Fruit fly (Drosophila melanogaster) whole organism, embryonic: ENCODE measurements around the gene TotX.
A peak's percentile ranks its signal among the peaks of the same experiment; 100 is the strongest.

Experiments
- Abd-B ChIP-seq: fragments of 200-800 bp; sonication (Bioruptor generic); optimal IDR thresholded peaks from 2 replicates; lab custom pipeline; 2018; ENCODE audit warnings: missing biosample characterization, mild to moderate bottlenecking, missing genetic modification characterization, moderate library complexity
- Antp ChIP-seq: fragments of 200-800 bp; sonication (Bioruptor generic); optimal IDR thresholded peaks from 3 replicates; lab custom pipeline; 2016; ENCODE audit warnings: missing biosample characterization, missing genetic modification characterization
- B-H2 ChIP-seq: fragments of 200-800 bp; sonication (Bioruptor generic); optimal IDR thresholded peaks from 2 replicates; lab custom pipeline; 2018; ENCODE audit warnings: missing biosample characterization, mild to moderate bottlenecking, missing genetic modification characterization
- CG12071 ChIP-seq: fragments of 200-800 bp; sonication (Bioruptor generic); optimal IDR thresholded peaks from 3 replicates; lab custom pipeline; 2018; ENCODE audit warnings: missing biosample characterization, mild to moderate bottlenecking, missing genetic modification characterization
- CG12769 ChIP-seq: fragments of 200-800 bp; sonication (Bioruptor generic); optimal IDR thresholded peaks from 2 replicates; lab custom pipeline; 2019; ENCODE audit warnings: missing biosample characterization, mild to moderate bottlenecking, missing genetic modification characterization, moderate library complexity
- CG13296 ChIP-seq: fragments of 200-800 bp; sonication (Bioruptor generic); optimal IDR thresholded peaks from 3 replicates; lab custom pipeline; 2018; ENCODE audit warnings: missing biosample characterization, mild to moderate bottlenecking, missing genetic modification characterization
- CG15073 ChIP-seq: fragments of 200-800 bp; sonication (Bioruptor generic); optimal IDR thresholded peaks from 2 replicates; lab custom pipeline; 2016; ENCODE audit warnings: missing biosample characterization, missing genetic modification characterization
- CG15269 ChIP-seq: fragments of 200-800 bp; sonication (Bioruptor generic); optimal IDR thresholded peaks from 2 replicates; lab custom pipeline; 2018; ENCODE audit warnings: missing biosample characterization, mild to moderate bottlenecking, missing genetic modification characterization, moderate library complexity
- CG18262 ChIP-seq: fragments of 200-800 bp; optimal IDR thresholded peaks from 3 replicates; lab custom pipeline; 2019; ENCODE audit warnings: missing biosample characterization, mild to moderate bottlenecking, missing genetic modification characterization, moderate library complexity
- CG2120 ChIP-seq: fragments of 200-800 bp; sonication (Bioruptor generic); optimal IDR thresholded peaks from 3 replicates; lab custom pipeline; 2016; ENCODE audit warnings: missing biosample characterization, missing genetic modification characterization
- CG2199 ChIP-seq: fragments of 200-800 bp; sonication (Bioruptor generic); IDR thresholded peaks from 3 replicates; pipeline ENCODE4 v1.3.6; 2022; ENCODE audit warnings: missing biosample characterization, missing genetic modification characterization
- CG2678 ChIP-seq: fragments of 200-800 bp; sonication (Bioruptor generic); optimal IDR thresholded peaks from 3 replicates; lab custom pipeline; 2019; ENCODE audit warnings: missing biosample characterization, mild to moderate bottlenecking, missing genetic modification characterization, moderate library complexity
- CG30431 ChIP-seq: fragments of 200-800 bp; sonication (Bioruptor generic); optimal IDR thresholded peaks from 2 replicates; lab custom pipeline; 2017; ENCODE audit warnings: missing biosample characterization, missing genetic modification characterization
- CG32772 ChIP-seq: fragments of 200-800 bp; sonication (Bioruptor generic); IDR thresholded peaks from 2 replicates; pipeline ENCODE4 v1.3.6; 2022; ENCODE audit warnings: missing biosample characterization, missing genetic modification characterization
- CG4730 ChIP-seq: fragments of 200-800 bp; sonication (Bioruptor generic); IDR thresholded peaks from 2 replicates; pipeline ENCODE4 v1.3.6; 2022; ENCODE audit warnings: missing biosample characterization, missing genetic modification characterization
- CG5953 ChIP-seq: fragments of 200-800 bp; sonication (Bioruptor generic); IDR thresholded peaks from 2 replicates; pipeline ENCODE4 v1.3.6; 2022; ENCODE audit warnings: missing biosample characterization, missing genetic modification characterization
- CG7928 ChIP-seq: fragments of 200-800 bp; sonication (Bioruptor generic); optimal IDR thresholded peaks from 2 replicates; lab custom pipeline; 2017; ENCODE audit warnings: missing biosample characterization, mild to moderate bottlenecking, missing genetic modification characterization
- CG8281 ChIP-seq: fragments of 200-800 bp; sonication (Bioruptor generic); optimal IDR thresholded peaks from 2 replicates; lab custom pipeline; 2018; ENCODE audit warnings: missing biosample characterization, mild to moderate bottlenecking, missing genetic modification characterization, moderate library complexity
- CG9215 ChIP-seq: fragments of 200-800 bp; sonication (Bioruptor generic); IDR thresholded peaks from 2 replicates; pipeline ENCODE4 v1.3.6; 2022; ENCODE audit warnings: missing biosample characterization, missing genetic modification characterization
- CG9932 ChIP-seq: fragments of 200-800 bp; sonication (Bioruptor generic); IDR thresholded peaks from 2 replicates; pipeline ENCODE4 v1.3.6; 2022; ENCODE audit warnings: missing biosample characterization, missing genetic modification characterization
- Dad ChIP-seq: fragments of 200-800 bp; sonication (Bioruptor generic); optimal IDR thresholded peaks from 3 replicates; lab custom pipeline; 2016; ENCODE audit warnings: missing biosample characterization, missing genetic modification characterization
- Dref ChIP-seq: fragments of 200-800 bp; sonication (Bioruptor generic); IDR thresholded peaks from 2 replicates; pipeline ENCODE4 v1.3.6; 2022; ENCODE audit warnings: missing biosample characterization, missing genetic modification characterization
- Fer3 ChIP-seq: fragments of 200-800 bp; sonication (Bioruptor generic); optimal IDR thresholded peaks from 2 replicates; lab custom pipeline; 2018; ENCODE audit warnings: missing biosample characterization, mild to moderate bottlenecking, missing genetic modification characterization, moderate library complexity
- HHEX ChIP-seq: fragments of 200-800 bp; sonication (Bioruptor generic); optimal IDR thresholded peaks from 3 replicates; lab custom pipeline; 2017; ENCODE audit warnings: missing biosample characterization, mild to moderate bottlenecking, missing genetic modification characterization, missing genetic modification reagents
- Hand ChIP-seq: fragments of 200-800 bp; sonication (Bioruptor generic); optimal IDR thresholded peaks from 2 replicates; lab custom pipeline; 2017; ENCODE audit warnings: mild to moderate bottlenecking, missing biosample characterization, missing genetic modification reagents, missing genetic modification characterization
- Hr3 ChIP-seq: fragments of 200-800 bp; sonication (Bioruptor generic); optimal IDR thresholded peaks from 3 replicates; lab custom pipeline; 2016; ENCODE audit warnings: missing biosample characterization, missing genetic modification characterization
- Meics ChIP-seq: fragments of 200-800 bp; sonication (Bioruptor generic); optimal IDR thresholded peaks from 2 replicates; lab custom pipeline; 2017; ENCODE audit warnings: missing biosample characterization, mild to moderate bottlenecking, missing genetic modification characterization
- Neu2 ChIP-seq: fragments of 200-800 bp; sonication (Bioruptor generic); optimal IDR thresholded peaks from 3 replicates; lab custom pipeline; 2016; ENCODE audit warnings: missing biosample characterization, missing genetic modification characterization, borderline replicate concordance
- Rfx ChIP-seq: fragments of 200-800 bp; sonication (Bioruptor generic); IDR thresholded peaks from 2 replicates; pipeline ENCODE4 v1.3.6; 2022; ENCODE audit warnings: missing biosample characterization, missing genetic modification characterization
- Sry-β ChIP-seq: fragments of 200-800 bp; sonication (Bioruptor generic); optimal IDR thresholded peaks from 2 replicates; lab custom pipeline; 2018; ENCODE audit warnings: missing biosample characterization, mild to moderate bottlenecking, missing genetic modification characterization, moderate library complexity
- abd-A ChIP-seq: fragments of 200-800 bp; sonication (Bioruptor generic); optimal IDR thresholded peaks from 3 replicates; lab custom pipeline; 2019; ENCODE audit warnings: missing biosample characterization, mild to moderate bottlenecking, missing genetic modification characterization, moderate library complexity
- amos ChIP-seq: fragments of 200-800 bp; sonication (Bioruptor generic); IDR thresholded peaks from 2 replicates; pipeline ENCODE4 v1.3.6; 2022; ENCODE audit warnings: missing biosample characterization, missing genetic modification characterization; ENCODE audit not compliant: partially characterized antibody
- bcd ChIP-seq: fragments of 200-800 bp; sonication (Bioruptor generic); optimal IDR thresholded peaks from 2 replicates; lab custom pipeline; 2017; ENCODE audit warnings: missing biosample characterization, mild to moderate bottlenecking, missing genetic modification characterization
- bigmax ChIP-seq: fragments of 200-800 bp; sonication (Bioruptor generic); optimal IDR thresholded peaks from 2 replicates; lab custom pipeline; 2018; ENCODE audit warnings: missing biosample characterization, mild to moderate bottlenecking, missing genetic modification characterization
- chinmo ChIP-seq: fragments of 200-800 bp; sonication (Bioruptor generic); IDR thresholded peaks from 4 replicates; pipeline ENCODE4 v1.3.6; 2022; ENCODE audit warnings: missing biosample characterization, missing genetic modification characterization; ENCODE audit not compliant: partially characterized antibody
- corto ChIP-seq: fragments of 200-800 bp; sonication (Bioruptor generic); optimal IDR thresholded peaks from 2 replicates; lab custom pipeline; 2016; ENCODE audit warnings: missing biosample characterization, mild to moderate bottlenecking, missing genetic modification characterization, moderate library complexity
- dmrt11E ChIP-seq: fragments of 200-800 bp; sonication (Bioruptor generic); optimal IDR thresholded peaks from 3 replicates; lab custom pipeline; 2018; ENCODE audit warnings: missing biosample characterization, mild to moderate bottlenecking, missing genetic modification characterization, moderate library complexity
- esg ChIP-seq: fragments of 200-800 bp; sonication (Bioruptor generic); conservative IDR thresholded peaks from 2 replicates; pipeline ENCODE4 v1.3.6; 2022; ENCODE audit warnings: missing biosample characterization, missing genetic modification characterization
- exex ChIP-seq: fragments of 200-800 bp; sonication (Bioruptor generic); optimal IDR thresholded peaks from 4 replicates; lab custom pipeline; 2018; ENCODE audit warnings: missing biosample characterization, mild to moderate bottlenecking, missing genetic modification characterization, moderate library complexity
- fru ChIP-seq: fragments of >200 bp; optimal IDR thresholded peaks from 2 replicates; lab custom pipeline; 2017
- gsb-n ChIP-seq: fragments of 200-800 bp; sonication (Bioruptor generic); optimal IDR thresholded peaks from 3 replicates; lab custom pipeline; 2018; ENCODE audit warnings: missing biosample characterization, mild to moderate bottlenecking, missing genetic modification characterization
- gt ChIP-seq: fragments of 200-800 bp; sonication (Bioruptor generic); IDR thresholded peaks from 2 replicates; pipeline ENCODE4 v1.3.6; 2022; ENCODE audit warnings: missing biosample characterization, missing genetic modification characterization
- kay ChIP-seq: fragments of 200-800 bp; sonication (Bioruptor generic); optimal IDR thresholded peaks from 2 replicates; lab custom pipeline; 2016; ENCODE audit warnings: missing biosample characterization, missing genetic modification characterization
- lab ChIP-seq: fragments of 200-800 bp; sonication (Bioruptor generic); optimal IDR thresholded peaks from 3 replicates; lab custom pipeline; 2017; ENCODE audit warnings: missing biosample characterization, missing genetic modification characterization, mild to moderate bottlenecking, moderate library complexity, missing genetic modification reagents
- maf-S ChIP-seq: fragments of 200-800 bp; sonication (Bioruptor generic); optimal IDR thresholded peaks from 2 replicates; lab custom pipeline; 2016; ENCODE audit warnings: missing biosample characterization, missing genetic modification characterization
- mld ChIP-seq: fragments of 200-800 bp; sonication (Bioruptor generic); IDR thresholded peaks from 3 replicates; pipeline ENCODE4 v1.3.6; 2022; ENCODE audit warnings: missing biosample characterization, missing genetic modification characterization; ENCODE audit not compliant: partially characterized antibody
- org-1 ChIP-seq: fragments of 200-800 bp; sonication (Bioruptor generic); optimal IDR thresholded peaks from 2 replicates; lab custom pipeline; 2017; ENCODE audit warnings: missing biosample characterization, missing genetic modification characterization
- pho ChIP-seq: fragments of 200-800 bp; sonication (Bioruptor generic); optimal IDR thresholded peaks from 2 replicates; lab custom pipeline; 2016; ENCODE audit warnings: missing biosample characterization, missing genetic modification characterization
- phol ChIP-seq: fragments of 200-800 bp; sonication (Bioruptor generic); optimal IDR thresholded peaks from 3 replicates; lab custom pipeline; 2018; ENCODE audit warnings: missing biosample characterization, mild to moderate bottlenecking, missing genetic modification characterization, moderate library complexity
- pros ChIP-seq: fragments of 200-800 bp; sonication (Bioruptor generic); optimal IDR thresholded peaks from 3 replicates; lab custom pipeline; 2019; ENCODE audit warnings: missing biosample characterization, mild to moderate bottlenecking, missing genetic modification characterization, moderate library complexity
- twi ChIP-seq: fragments of 200-800 bp; optimal IDR thresholded peaks from 2 replicates; lab custom pipeline; 2019; ENCODE audit warnings: missing biosample characterization, mild to moderate bottlenecking, missing genetic modification characterization, moderate library complexity
- vvl ChIP-seq: fragments of 200-800 bp; sonication (Bioruptor generic); IDR thresholded peaks from 2 replicates; pipeline ENCODE4 v1.3.6; 2022; ENCODE audit warnings: missing biosample characterization, missing genetic modification characterization

TotX gene

dm6 chr3R:20915828-20916227, 10.5 kb upstream of the TotX start:
- TF ChIP-seq CG32772 (no peak), lab (peak; percentile 40), bigmax (GFP tag; lab: Kevin White, UChicago) (no peak), Dref (GFP tag; lab: Robert Waterston, UW) (no peak), bcd (no peak), chinmo (GFP tag; lab: Robert Waterston, UW) (peak; percentile 80; the same call in 2 of the 4 replicates), CG2678 (tag; lab: Kevin White, UChicago) (no peak), CG9932 (GFP tag; lab: Robert Waterston, UW) (no peak), CG15269 (peak; percentile 20), Neu2 (GFP tag; lab: Kevin White, UChicago) (no peak), phol (tag; lab: Kevin White, UChicago) (no peak), pho (GFP tag; lab: Kevin White, UChicago) (no peak), CG30431 (GFP tag; lab: Kevin White, UChicago) (no peak), CG7928 (no peak), Rfx (GFP tag; lab: Robert Waterston, UW) (no peak), corto (GFP tag; lab: Kevin White, UChicago) (no peak), maf-S (GFP tag; lab: Kevin White, UChicago) (no peak), kay (no peak), org-1 (GFP tag; lab: Kevin White, UChicago) (no peak), CG5953 (GFP tag; lab: Robert Waterston, UW) (no peak), esg (GFP tag; lab: Robert Waterston, UW) (no peak), amos (GFP tag; lab: Robert Waterston, UW) (no peak), CG2199 (GFP tag; lab: Robert Waterston, UW) (no peak), Antp (GFP tag; lab: Kevin White, UChicago) (no peak), fru (lab: Kevin White, UChicago) (no peak), twi (no peak), gt (GFP tag; lab: Robert Waterston, UW) (no peak), Sry-β (GFP tag; lab: Kevin White, UChicago) (no peak), dmrt11E (tag; lab: Kevin White, UChicago) (no peak), mld (GFP tag; lab: Robert Waterston, UW) (no peak), CG15073 (GFP tag; lab: Kevin White, UChicago) (no peak), pros (GFP tag; lab: Kevin White, UChicago) (no peak), Dad (no peak), B-H2 (peak; percentile 28), abd-A (tag; lab: Kevin White, UChicago) (peak; percentile 31), CG18262 (tag; lab: Kevin White, UChicago) (no peak), gsb-n (tag; lab: Kevin White, UChicago) (no peak), Fer3 (no peak), HHEX (GFP tag; lab: Kevin White, UChicago) (peak; percentile 0), CG4730 (GFP tag; lab: Robert Waterston, UW) (no peak), CG8281 (tag; lab: Kevin White, UChicago) (no peak), CG13296 (GFP tag; lab: Kevin White, UChicago) (peak; percentile 10), Meics (GFP tag; lab: Kevin White, UChicago) (no peak), Abd-B (GFP tag; lab: Kevin White, UChicago) (no peak), CG2120 (GFP tag; lab: Kevin White, UChicago) (peak; percentile 18), Hr3 (no peak), Hand (GFP tag; lab: Kevin White, UChicago) (no peak), CG12071 (GFP tag; lab: Kevin White, UChicago) (no peak), CG12769 (tag; lab: Kevin White, UChicago) (no peak), exex (peak; percentile 6), vvl (GFP tag; lab: Robert Waterston, UW) (0 out of 2 replicates have a peak, but pooled peaks have one; percentile 26), CG9215 (no peak)
